Fruit fly (Drosophila melanogaster): Measurements from ENCODE around the gene CG7330.
A peak's percentile ranks its signal among the peaks of the same experiment; 100 is the strongest.

CG7330 gene

dm6 chr3L:18109459-18109863, 39.3 kb upstream of the CG7330 start, which contains the start of the genes Polr3D and mus304 (continued):
- TF ChIP-seq CG15696 (tag; optimal IDR thresholded peaks at IDR 0.05), result peak; percentile 18
- no peak for TF ChIP-seq CG2712 (tag; optimal IDR thresholded peaks at IDR 0.05)
- TF ChIP-seq CG30403 (GFP tag; optimal IDR thresholded peaks at IDR 0.05), result peak; percentile 49
- TF ChIP-seq inv (GFP tag; IDR thresholded peaks at IDR 0.05; ENCODE audit: partially characterized antibody), result peak; percentile 41; the same call in 1 of the 2 replicates
- peak; percentile 49 for TF ChIP-seq phol (tag; optimal IDR thresholded peaks at IDR 0.05)
- TF ChIP-seq CG4707 (GFP tag; optimal IDR thresholded peaks at IDR 0.05), result no peak
- no peak for TF ChIP-seq ham (GFP tag; IDR thresholded peaks at IDR 0.05)
- no peak for TF ChIP-seq Blimp-1 (GFP tag; optimal IDR thresholded peaks at IDR 0.05)
- TF ChIP-seq CG2678 (tag; optimal IDR thresholded peaks at IDR 0.05), result peak; percentile 30
- peak; percentile 80 for TF ChIP-seq Myb (GFP tag; optimal IDR thresholded peaks at IDR 0.05)
- 0 out of 2 replicates have a peak, but pooled peaks have one; percentile 28 for TF ChIP-seq sna (GFP tag; IDR thresholded peaks at IDR 0.05; ENCODE audit: partially characterized antibody)
- TF ChIP-seq Dp (GFP tag; optimal IDR thresholded peaks at IDR 0.05), result peak; percentile 85
- TF ChIP-seq amos (GFP tag; IDR thresholded peaks at IDR 0.05; ENCODE audit: partially characterized antibody), result peak; percentile 44; the same call in 1 of the 2 replicates
- peak; percentile 67 for TF ChIP-seq Med (GFP tag)
- peak; percentile 59 for TF ChIP-seq CG14710 (tag; optimal IDR thresholded peaks at IDR 0.05)
- no peak for TF ChIP-seq CG12744 (GFP tag; optimal IDR thresholded peaks at IDR 0.05)
- peak; percentile 12 for TF ChIP-seq D19A (tag; optimal IDR thresholded peaks at IDR 0.05)
- TF ChIP-seq unpg (GFP tag; optimal IDR thresholded peaks at IDR 0.05), result peak; percentile 14
- TF ChIP-seq Nf-YA (GFP tag; IDR thresholded peaks at IDR 0.05), result no peak
- peak; percentile 29 for TF ChIP-seq kni (GFP tag; optimal IDR thresholded peaks at IDR 0.05)
- peak; percentile 36 for TF ChIP-seq CG13424 (tag; optimal IDR thresholded peaks at IDR 0.05)
- TF ChIP-seq dpn (GFP tag; optimal IDR thresholded peaks at IDR 0.05), result peak in 1 of 2 experiments; percentile 4
- no peak for TF ChIP-seq CG10321 (GFP tag; IDR thresholded peaks at IDR 0.05)
- peak; percentile 88 for TF ChIP-seq CG3995 (GFP tag; optimal IDR thresholded peaks at IDR 0.05)
- no peak for TF ChIP-seq CG12071 (GFP tag; optimal IDR thresholded peaks at IDR 0.05)
- TF ChIP-seq ac (GFP tag; optimal IDR thresholded peaks at IDR 0.05), result no peak
- TF ChIP-seq CG13296 (GFP tag; optimal IDR thresholded peaks at IDR 0.05), result peak; percentile 16
- peak; percentile 11 for TF ChIP-seq NC2β (GFP tag; optimal IDR thresholded peaks at IDR 0.05)
- TF ChIP-seq CG7963 (GFP tag; IDR thresholded peaks at IDR 0.05; ENCODE audit: partially characterized antibody), result peak; percentile 46
- peak; percentile 29 for TF ChIP-seq CG7839 (tag; optimal IDR thresholded peaks at IDR 0.05)
- peak; percentile 19 for TF ChIP-seq CG30020 (tag; optimal IDR thresholded peaks at IDR 0.05)
- TF ChIP-seq bigmax (GFP tag; optimal IDR thresholded peaks at IDR 0.05), result peak; percentile 93
- TF ChIP-seq nerfin-2 (GFP tag; IDR thresholded peaks at IDR 0.05; ENCODE audit: partially characterized antibody), result peak; percentile 66
- 0 out of 2 replicates have a peak, but pooled peaks have one; percentile 44 for TF ChIP-seq bbx (GFP tag; IDR thresholded peaks at IDR 0.05; ENCODE audit: partially characterized antibody)
- no peak for TF ChIP-seq Oli (tag; optimal IDR thresholded peaks at IDR 0.05)
- peak; percentile 36 for TF ChIP-seq CG13894 (tag; optimal IDR thresholded peaks at IDR 0.05)
- peak; percentile 48 for TF ChIP-seq zen (tag; optimal IDR thresholded peaks at IDR 0.05)
- TF ChIP-seq CG7745 (tag; optimal IDR thresholded peaks at IDR 0.05), result no peak
- TF ChIP-seq nmo (GFP tag; optimal IDR thresholded peaks at IDR 0.05), result peak; percentile 70
- peak; percentile 62 for TF ChIP-seq Ets97D (GFP tag; optimal IDR thresholded peaks at IDR 0.05)
- TF ChIP-seq Antp (GFP tag; optimal IDR thresholded peaks at IDR 0.05), result peak; percentile 21
- TF ChIP-seq CG15514 (GFP tag; optimal IDR thresholded peaks at IDR 0.05), result peak; percentile 92
- TF ChIP-seq Mad (GFP tag; optimal IDR thresholded peaks at IDR 0.05), result no peak
- TF ChIP-seq gem (tag; optimal IDR thresholded peaks at IDR 0.05), result peak; percentile 40
- TF ChIP-seq CHES-1-like (GFP tag; optimal IDR thresholded peaks at IDR 0.05), result peak; percentile 51
- TF ChIP-seq jumu (GFP tag; optimal IDR thresholded peaks at IDR 0.05), result peak; percentile 20
- TF ChIP-seq B-H2 (GFP tag; optimal IDR thresholded peaks at IDR 0.05), result peak; percentile 17
- TF ChIP-seq CoRest (tag; optimal IDR thresholded peaks at IDR 0.05), result peak; percentile 50
- TF ChIP-seq Camta (GFP tag; optimal IDR thresholded peaks at IDR 0.05), result no peak

All from whole organism, embryonic.